Fruit fly (Drosophila melanogaster): ENCODE results near the gene trbl.

The trbl gene

dm6 chr3L:20401026-20401912 lies at the start of gene trbl:
trbl (minus strand) TSS chr3L:20401609.
- no peak for TF ChIP-seq noc (tag; optimal IDR thresholded peaks at IDR 0.05)

- no peak for TF ChIP-seq noc (tag; optimal IDR thresholded peaks at IDR 0.05)
These were observed 47.4 kb upstream of the trbl start for dm6 chr3L:20448773-20449172.

- TF ChIP-seq noc (tag; optimal IDR thresholded peaks at IDR 0.05): peak; percentile 25
These were observed 46.5 kb upstream of the trbl start for dm6 chr3L:20447957-20448356.

dm6 chr3L:20447337-20447736 lies 45.9 kb upstream of the trbl start:
- no peak for TF ChIP-seq noc (tag; optimal IDR thresholded peaks at IDR 0.05)

dm6 chr3L:20446030-20446429 lies 44.6 kb upstream of the trbl start:
- no peak for TF ChIP-seq noc (tag; optimal IDR thresholded peaks at IDR 0.05)

- TF ChIP-seq noc (tag; optimal IDR thresholded peaks at IDR 0.05): peak; percentile 83
These were observed 43.6 kb upstream of the trbl start for dm6 chr3L:20444815-20445519.

dm6 chr3L:20442674-20443313 lies 41.4 kb upstream of the trbl start:
- TF ChIP-seq noc (tag; optimal IDR thresholded peaks at IDR 0.05): no peak

- TF ChIP-seq noc (tag; optimal IDR thresholded peaks at IDR 0.05): peak; percentile 51
These were observed 40.4 kb upstream of the trbl start, which contains the start of gene CG5910 for dm6 chr3L:20441632-20442469. CG5910 (plus strand) TSS chr3L:20442419.

- no peak for TF ChIP-seq noc (tag; optimal IDR thresholded peaks at IDR 0.05)
These were observed 39.6 kb upstream of the trbl start for dm6 chr3L:20440902-20441429.

dm6 chr3L:20439772-20440171 lies 38.4 kb upstream of the trbl start, which contains the start of gene Hpd:
Hpd (minus strand) TSS chr3L:20439872.
- no peak for TF ChIP-seq noc (tag; optimal IDR thresholded peaks at IDR 0.05)

- no peak for TF ChIP-seq noc (tag; optimal IDR thresholded peaks at IDR 0.05)
These were observed 34.7 kb upstream of the trbl start, which contains the start of the genes mRpL15 and CtIP for dm6 chr3L:20436069-20436468. mRpL15 (minus strand) TSS chr3L:20436209. CtIP (plus strand) TSS chr3L:20436250.

dm6 chr3L:20432297-20432696 lies 30.9 kb upstream of the trbl start, which contains the start of the genes Las and Psn:
Las (minus strand) TSS chr3L:20432361.
Psn (plus strand) TSS chr3L:20432468.
- no peak for TF ChIP-seq noc (tag; optimal IDR thresholded peaks at IDR 0.05)

- no peak for TF ChIP-seq noc (tag; optimal IDR thresholded peaks at IDR 0.05)
These were observed 30.2 kb upstream of the trbl start for dm6 chr3L:20431619-20432018.

dm6 chr3L:20430182-20430581 lies 28.8 kb upstream of the trbl start, which contains the start of gene CG5262:
CG5262 (minus strand) TSS chr3L:20430475.
- TF ChIP-seq noc (tag; optimal IDR thresholded peaks at IDR 0.05): no peak

dm6 chr3L:20427449-20427848 lies 26.0 kb upstream of the trbl start, which contains the start of gene CG5274:
CG5274 (minus strand) TSS chr3L:20427666.
- no peak for TF ChIP-seq noc (tag; optimal IDR thresholded peaks at IDR 0.05)
